Fruit fly (Drosophila melanogaster): ENCODE results near the gene CG7369.

Gene CG7369

DNA sequence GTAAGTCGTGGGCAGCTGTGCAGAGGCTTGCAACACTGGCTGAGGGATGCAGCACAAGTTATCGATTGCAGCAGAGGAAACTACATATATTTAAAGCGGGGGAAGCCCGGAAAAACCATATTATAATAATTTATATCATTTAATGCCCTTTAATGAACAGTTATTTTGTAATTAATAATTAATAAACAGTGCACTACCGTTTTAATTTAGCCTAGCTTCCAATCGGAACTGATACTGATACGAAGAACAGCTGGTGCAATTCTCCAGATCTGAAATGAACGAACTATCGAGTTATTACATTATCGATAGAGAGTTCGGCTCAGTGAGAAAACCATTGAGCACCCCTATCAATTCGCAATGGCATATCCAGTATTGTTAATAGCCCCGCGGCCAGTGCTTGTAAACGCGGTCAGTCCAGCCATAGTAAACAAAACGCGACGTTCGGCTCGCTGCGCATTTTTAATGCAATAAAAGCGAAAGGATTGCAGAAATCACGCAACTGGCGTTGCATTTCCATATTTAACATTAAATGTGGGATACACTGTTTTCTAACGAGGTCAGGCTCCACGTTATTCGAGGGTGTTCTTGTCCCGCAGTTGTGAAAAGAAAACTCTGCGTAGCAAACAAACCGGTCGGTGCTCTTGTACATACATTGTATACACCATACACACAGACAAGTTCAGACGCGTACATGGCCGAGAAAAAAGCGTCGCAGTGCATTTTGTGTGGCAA is at the start of gene CG7369 (continued):
- TF ChIP-seq danr (GFP tag; IDR thresholded peaks at IDR 0.05) (peak; percentile 24; the same call in 1 of the 2 replicates), twi (tag; optimal IDR thresholded peaks at IDR 0.05) (peak; percentile 63), Dek (tag; optimal IDR thresholded peaks at IDR 0.05) (peak; percentile 82), Bteb2 (GFP tag; optimal IDR thresholded peaks at IDR 0.05) (peak; percentile 73), CG11085 (GFP tag; IDR thresholded peaks at IDR 0.05) (no peak; the same call in none of the 2 replicates), CG18619 (GFP tag; optimal IDR thresholded peaks at IDR 0.05) (peak; percentile 89), bsh (GFP tag; optimal IDR thresholded peaks at IDR 0.05) (peak; percentile 32 to 54), Gsc (GFP tag; IDR thresholded peaks at IDR 0.05) (0 out of 2 replicates have a peak, but pooled peaks have one; percentile 32), schlank (tag; optimal IDR thresholded peaks at IDR 0.05) (peak; percentile 61), Six4 (GFP tag; optimal IDR thresholded peaks at IDR 0.05) (peak; percentile 77), Atf-2 (GFP tag; optimal IDR thresholded peaks at IDR 0.05) (peak; percentile 37), amos (GFP tag; IDR thresholded peaks at IDR 0.05; ENCODE audit: partially characterized antibody) (peak; percentile 63), Atf3 (GFP tag; optimal IDR thresholded peaks at IDR 0.05) (peak; percentile 72), CG2202 (tag; optimal IDR thresholded peaks at IDR 0.05) (peak; percentile 27), CG7372 (GFP tag; IDR thresholded peaks at IDR 0.05) (peak; percentile 82), sqz (GFP tag; optimal IDR thresholded peaks at IDR 0.05) (no peak), tgo (GFP tag; IDR thresholded peaks at IDR 0.05) (peak; percentile 71), GATAe (GFP tag; conservative IDR thresholded peaks at IDR 0.05) (0 out of 2 replicates have a peak, but pooled peaks have one; percentile 26), CG15696 (tag; optimal IDR thresholded peaks at IDR 0.05) (peak; percentile 63), pan (optimal IDR thresholded peaks at IDR 0.05) (no peak), pan (GFP tag; optimal IDR thresholded peaks at IDR 0.05 in 1 of 2, IDR thresholded peaks at IDR 0.05 in 1 of 2) (peak in 1 of 2 experiments; percentile 74), CG7556 (GFP tag; optimal IDR thresholded peaks at IDR 0.05) (peak; percentile 87), HLH54F (GFP tag; optimal IDR thresholded peaks at IDR 0.05) (peak; percentile 88), CG3838 (GFP tag; optimal IDR thresholded peaks at IDR 0.05) (peak; percentile 29), maf-S (GFP tag; optimal IDR thresholded peaks at IDR 0.05) (peak; percentile 4), tx (GFP tag; optimal IDR thresholded peaks at IDR 0.05) (peak; percentile 69), Rfx (GFP tag; IDR thresholded peaks at IDR 0.05) (peak; percentile 89), chn (GFP tag; optimal IDR thresholded peaks at IDR 0.05) (peak; percentile 81), dati (GFP tag; IDR thresholded peaks at IDR 0.05) (no peak), Hmx (GFP tag; optimal IDR thresholded peaks at IDR 0.05) (peak; percentile 73), cas (GFP tag; IDR thresholded peaks at IDR 0.05) (peak; percentile 47), Side (GFP tag; optimal IDR thresholded peaks at IDR 0.05) (peak; percentile 81), Scr (GFP tag; IDR thresholded peaks at IDR 0.05; ENCODE audit: partially characterized antibody) (peak; percentile 88), Atf6 (GFP tag; IDR thresholded peaks at IDR 0.05) (peak; percentile 77), Ets65A (GFP tag) (peak; percentile 98), lbe (GFP tag; optimal IDR thresholded peaks at IDR 0.05) (peak; percentile 92), unpg (GFP tag; optimal IDR thresholded peaks at IDR 0.05) (peak; percentile 67), CG10979 (tag; optimal IDR thresholded peaks at IDR 0.05) (peak; percentile 66), CG7963 (GFP tag; IDR thresholded peaks at IDR 0.05; ENCODE audit: partially characterized antibody) (no peak), CG11247 (GFP tag; IDR thresholded peaks at IDR 0.05) (peak; percentile 59; the same call in 1 of the 2 replicates), jumu (GFP tag; optimal IDR thresholded peaks at IDR 0.05) (peak; percentile 63), hth (optimal IDR thresholded peaks at IDR 0.05) (no peak), CG5180 (GFP tag; optimal IDR thresholded peaks at IDR 0.05) (peak; percentile 17), h (optimal IDR thresholded peaks at IDR 0.05) (no peak), MESR4 (GFP tag; optimal IDR thresholded peaks at IDR 0.05) (peak; percentile 27), Oli (tag; optimal IDR thresholded peaks at IDR 0.05) (peak; percentile 66)

Data from whole organism, embryonic.